Worm (Caenorhabditis elegans) whole organism, L2 larva: Measurements from ENCODE around the gene srw-56.

Experiments
- ama-1 ChIP-seq: fragments of 150-350 bp; optimal IDR thresholded peaks from 2 replicates; lab custom pipeline; 2018; ENCODE audit warnings: inconsistent platforms
- egl-27 ChIP-seq: sonication (generic microtip); optimal IDR thresholded peaks from 3 replicates; lab custom pipeline; 2017; ENCODE audit warnings: missing biosample characterization, missing genetic modification reagents, missing genetic modification characterization
- nhr-129 ChIP-seq: fragments of 150-350 bp; optimal IDR thresholded peaks from 2 replicates; lab custom pipeline; 2014; ENCODE audit warnings: missing biosample characterization, missing genetic modification characterization
- nhr-237 ChIP-seq: fragments of 150-350 bp; optimal IDR thresholded peaks from 2 replicates; lab custom pipeline; 2014; ENCODE audit warnings: missing biosample characterization, missing genetic modification characterization
- nhr-77 ChIP-seq: fragments of 150-350 bp; optimal IDR thresholded peaks from 2 replicates; lab custom pipeline; 2014; ENCODE audit warnings: missing biosample characterization, missing genetic modification characterization
- sem-4 ChIP-seq: fragments of 150-350 bp; optimal IDR thresholded peaks from 2 replicates; lab custom pipeline; 2014; ENCODE audit warnings: missing biosample characterization, missing genetic modification reagents, missing genetic modification characterization
- unc-62 ChIP-seq: fragments of 150-350 bp; optimal IDR thresholded peaks from 2 replicates; lab custom pipeline; 2014; ENCODE audit warnings: missing biosample characterization, missing genetic modification reagents, missing genetic modification characterization

DNA sequence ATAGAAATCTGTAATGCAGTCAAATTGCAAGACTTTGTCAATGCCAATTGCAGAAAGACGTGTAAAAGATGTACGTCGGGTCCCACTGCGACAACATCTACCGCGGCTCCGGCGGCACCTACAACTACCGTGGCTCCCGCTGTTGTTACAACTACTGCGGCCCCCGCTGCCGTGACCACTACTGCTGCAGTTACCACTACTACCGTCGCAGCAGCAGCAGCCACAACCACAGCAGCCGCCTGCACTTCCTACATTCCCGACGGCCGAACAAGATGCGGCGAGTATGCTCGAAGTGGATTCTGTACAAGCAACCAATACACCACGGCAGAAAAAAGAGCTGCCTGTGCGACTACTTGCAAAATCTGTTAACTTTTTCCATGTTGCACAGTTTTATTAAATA lies 37.9 kb downstream of the srw-56 start:
- TF ChIP-seq unc-62 (GFP tag; lab: Kevin White, UChicago): no peak
- TF ChIP-seq sem-4 (tag; lab: Kevin White, UChicago): no peak
- no peak for TF ChIP-seq nhr-129 (tag; lab: Kevin White, UChicago)
- TF ChIP-seq nhr-77 (tag; lab: Kevin White, UChicago): no peak
- no peak for TF ChIP-seq nhr-237 (tag; lab: Kevin White, UChicago)
- TF ChIP-seq egl-27 (tag; lab: Kevin White, UChicago): no peak
- no peak for TF ChIP-seq ama-1 (lab: Kevin White, UChicago)
